Fruit fly (Drosophila melanogaster) whole organism, wandering third instar larva: ENCODE data around the gene Trf4-2.

Experiments
- Abd-B ChIP-seq: fragments of >200 bp; optimal IDR thresholded peaks from 2 replicates; lab custom pipeline; 2017; ENCODE audit warnings: missing biosample characterization, missing genetic modification characterization
- Dfd ChIP-seq: fragments of >200 bp; optimal IDR thresholded peaks from 2 replicates; lab custom pipeline; 2017; ENCODE audit warnings: missing biosample characterization, missing genetic modification characterization
- Hr78 ChIP-seq: fragments of >200 bp; optimal IDR thresholded peaks from 2 replicates; lab custom pipeline; 2017; ENCODE audit warnings: missing biosample characterization, missing genetic modification characterization
- Jra ChIP-seq: sonication (Bioruptor generic); optimal IDR thresholded peaks from 2 replicates; lab custom pipeline; 2016; ENCODE audit warnings: missing biosample characterization, missing genetic modification characterization
- Myc ChIP-seq: fragments of >200 bp; optimal IDR thresholded peaks from 2 replicates; lab custom pipeline; 2017
- N ChIP-seq: fragments of >200 bp; optimal IDR thresholded peaks from 2 replicates; lab custom pipeline; 2018; ENCODE audit warnings: missing biosample characterization, missing external identifiers, missing genetic modification characterization
- br ChIP-seq: fragments of 200-800 bp; sonication (Bioruptor generic); optimal IDR thresholded peaks from 2 replicates; lab custom pipeline; 2016; ENCODE audit warnings: missing biosample characterization, missing genetic modification characterization
- h ChIP-seq: fragments of 200-800 bp; sonication (Bioruptor generic); optimal IDR thresholded peaks from 3 replicates; lab custom pipeline; 2016; ENCODE audit warnings: missing biosample characterization, mild to moderate bottlenecking, missing genetic modification characterization
- pan ChIP-seq: fragments of >200 bp; optimal IDR thresholded peaks from 2 replicates; lab custom pipeline; 2017
- sage ChIP-seq: fragments of 200-800 bp; sonication (Bioruptor generic); optimal IDR thresholded peaks from 2 replicates; lab custom pipeline; 2016; ENCODE audit warnings: missing biosample characterization, mild to moderate bottlenecking, missing genetic modification characterization
- tai ChIP-seq: sonication (Bioruptor generic); optimal IDR thresholded peaks from 2 replicates; lab custom pipeline; 2016; ENCODE audit warnings: missing biosample characterization, missing genetic modification characterization

DNA sequence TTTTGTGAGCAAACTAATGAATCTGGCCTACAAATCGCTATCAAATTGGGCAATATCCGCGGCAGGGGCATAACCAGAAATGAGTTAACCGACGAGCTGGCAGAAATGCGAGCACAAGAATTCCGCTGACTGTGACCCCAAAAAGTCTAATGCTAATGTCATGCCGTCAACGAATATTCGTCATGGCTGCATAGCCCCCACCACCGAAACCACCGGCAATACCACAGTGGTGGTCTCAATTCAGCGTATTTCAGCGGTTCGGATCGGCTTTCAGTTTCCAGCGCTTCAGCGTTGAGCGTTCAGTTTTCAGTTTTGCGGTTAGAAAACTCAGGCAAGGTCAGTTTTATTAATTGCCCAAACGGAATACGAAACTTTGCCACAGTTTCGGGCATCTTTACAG, 34.8 kb upstream of the Trf4-2 start:
- TF ChIP-seq sage (GFP tag; lab: Kevin White, UChicago) (no peak), N (GFP tag; lab: Kevin White, UChicago) (no peak), Abd-B (GFP tag; lab: Kevin White, UChicago) (no peak), tai (GFP tag; lab: Kevin White, UChicago) (no peak), h (GFP tag; lab: Kevin White, UChicago) (no peak), Hr78 (GFP tag; lab: Kevin White, UChicago) (no peak), Dfd (GFP tag; lab: Kevin White, UChicago) (no peak), Jra (no peak), pan (lab: Kevin White, UChicago) (no peak), Myc (lab: Kevin White, UChicago) (no peak), br (GFP tag; lab: Kevin White, UChicago) (no peak)
